Worm (Caenorhabditis elegans): ENCODE results near the gene obr-2.

ce11 chrV:15028896-15029519 is 14.9 kb upstream of the obr-2 start, which contains the start of gene F14H8.8:
- TF ChIP-seq dao-5 (tag; optimal IDR thresholded peaks at IDR 0.05) (no peak), him-1 (tag; optimal IDR thresholded peaks at IDR 0.05) (no peak)
